Worm (Caenorhabditis elegans) whole organism, L1 larva: Measurements from ENCODE around the gene rpc-2.

Source experiments
- aly-2 ChIP-seq: fragments of 150-350 bp; optimal IDR thresholded peaks from 2 replicates; lab custom pipeline; 2014; ENCODE audit warnings: missing biosample characterization, missing genetic modification characterization
- elt-3 ChIP-seq, 6 experiments: fragments of 150-350 bp in 1 of 6; sonication (generic microtip); optimal IDR thresholded peaks; 2 replicates each; lab custom pipeline; 2017 to 2018; ENCODE audit warnings: missing biosample characterization in 6 of 6, missing genetic modification characterization in 6 of 6, inconsistent platforms in 1 of 6
- fkh-8 ChIP-seq: sonication (generic microtip); optimal IDR thresholded peaks from 2 replicates; lab custom pipeline; 2016; ENCODE audit warnings: mild to moderate bottlenecking, missing genetic modification characterization, missing compliant biosample characterization
- nhr-77 ChIP-seq: fragments of 150-350 bp; optimal IDR thresholded peaks from 2 replicates; lab custom pipeline; 2014; ENCODE audit warnings: missing biosample characterization, missing genetic modification characterization
- nhr-84 ChIP-seq: sonication (generic microtip); optimal IDR thresholded peaks from 2 replicates; lab custom pipeline; 2017; ENCODE audit warnings: missing biosample characterization, missing genetic modification characterization

The rpc-2 gene

ce11 chrIII:5611604-5612324, 54.6 kb downstream of the rpc-2 start, which contains the start of gene bas-1:
Gene bas-1, plus strand, starts transcription at chrIII:5612274.
- TF ChIP-seq nhr-77 (tag; lab: Kevin White, UChicago) (no peak), fkh-8 (tag; lab: Kevin White, UChicago) (no peak), elt-3 (tag; optimal IDR thresholded peaks at IDR 0.05; lab: Kevin White, UChicago) (peak in 1 of 6 experiments; percentile 10), nhr-84 (no peak), aly-2 (no peak)
